Fruit fly (Drosophila melanogaster): ENCODE data around the gene fon.

The fon gene

dm6 chr2L:19416602-19417497 lies 30.8 kb upstream of the fon start, which contains the start of gene Lectin-galC1 (continued):
- TF ChIP-seq CG1832 (GFP tag; optimal IDR thresholded peaks at IDR 0.05) (no peak), seq (GFP tag; IDR thresholded peaks at IDR 0.05) (peak; percentile 88), CG15601 (tag; optimal IDR thresholded peaks at IDR 0.05) (peak; percentile 84), tap (tag; optimal IDR thresholded peaks at IDR 0.05) (peak; percentile 84), Dfd (GFP tag; optimal IDR thresholded peaks at IDR 0.05) (no peak), CG18476 (GFP tag; optimal IDR thresholded peaks at IDR 0.05) (peak; percentile 81), scrt (GFP tag; optimal IDR thresholded peaks at IDR 0.05) (peak; percentile 72), CG9797 (GFP tag; optimal IDR thresholded peaks at IDR 0.05) (no peak), CG12236 (GFP tag; optimal IDR thresholded peaks at IDR 0.05) (peak; percentile 86), grau (tag; optimal IDR thresholded peaks at IDR 0.05) (peak; percentile 85), aop (GFP tag; IDR thresholded peaks at IDR 0.05) (peak; percentile 63; the same call in 1 of the 2 replicates), CG3281 (GFP tag; optimal IDR thresholded peaks at IDR 0.05) (peak; percentile 71), CG8924 (tag; optimal IDR thresholded peaks at IDR 0.05) (peak; percentile 92), Mrtf (GFP tag; IDR thresholded peaks at IDR 0.05) (peak; percentile 84), CG33213 (GFP tag; optimal IDR thresholded peaks at IDR 0.05) (peak; percentile 78), bcd (GFP tag; optimal IDR thresholded peaks at IDR 0.05) (peak; percentile 81), CG10959 (GFP tag; IDR thresholded peaks at IDR 0.05) (peak; percentile 82), Trl (optimal IDR thresholded peaks at IDR 0.05) (no peak), Trl (GFP tag; optimal IDR thresholded peaks at IDR 0.05) (peak; percentile 90), pb (GFP tag; optimal IDR thresholded peaks at IDR 0.05) (peak; percentile 70), PHDP (tag; optimal IDR thresholded peaks at IDR 0.05) (peak; percentile 88), sqz (GFP tag; optimal IDR thresholded peaks at IDR 0.05) (peak; percentile 75), CG14860 (GFP tag; IDR thresholded peaks at IDR 0.05; ENCODE audit: partially characterized antibody) (no peak), CG15269 (tag; optimal IDR thresholded peaks at IDR 0.05) (peak; percentile 90), NFAT (GFP tag; IDR thresholded peaks at IDR 0.05) (peak; percentile 59), Hr51 (GFP tag; optimal IDR thresholded peaks at IDR 0.05) (peak; percentile 71 to 91), amos (GFP tag; IDR thresholded peaks at IDR 0.05; ENCODE audit: partially characterized antibody) (no peak), H2.0 (GFP tag; IDR thresholded peaks at IDR 0.05) (peak; percentile 87), CG7786 (GFP tag; optimal IDR thresholded peaks at IDR 0.05) (peak; percentile 74), Drgx (GFP tag; IDR thresholded peaks at IDR 0.05) (peak; percentile 86), CG2199 (GFP tag; IDR thresholded peaks at IDR 0.05) (peak; percentile 27; the same call in 1 of the 3 replicates), CG6791 (GFP tag; IDR thresholded peaks at IDR 0.05; ENCODE audit: partially characterized antibody) (no peak), ci (GFP tag; IDR thresholded peaks at IDR 0.05) (peak; percentile 95), CG14965 (GFP tag; optimal IDR thresholded peaks at IDR 0.05; ENCODE audit: borderline replicate concordance) (peak; percentile 77), Nf-YC (tag; optimal IDR thresholded peaks at IDR 0.05) (peak; percentile 64), tio (GFP tag; optimal IDR thresholded peaks at IDR 0.05) (peak; percentile 82), CG8359 (GFP tag; optimal IDR thresholded peaks at IDR 0.05; ENCODE audit: borderline replicate concordance) (peak; percentile 68), CG4404 (GFP tag; IDR thresholded peaks at IDR 0.05) (peak; percentile 77), CG2678 (tag; optimal IDR thresholded peaks at IDR 0.05) (peak; percentile 88), pan (optimal IDR thresholded peaks at IDR 0.05) (no peak), pan (GFP tag; optimal IDR thresholded peaks at IDR 0.05 in 1 of 2, IDR thresholded peaks at IDR 0.05 in 1 of 2) (peak in 1 of 2 experiments; percentile 88), CG34376 (GFP tag; optimal IDR thresholded peaks at IDR 0.05) (no peak), MESR4 (GFP tag; optimal IDR thresholded peaks at IDR 0.05) (peak; percentile 27), CG3407 (GFP tag; optimal IDR thresholded peaks at IDR 0.05) (peak; percentile 87), da (GFP tag; optimal IDR thresholded peaks at IDR 0.05) (peak; percentile 70), stwl (tag; optimal IDR thresholded peaks at IDR 0.05) (peak; percentile 35), CG31365 (tag; optimal IDR thresholded peaks at IDR 0.05) (peak; percentile 52), CG2120 (GFP tag; optimal IDR thresholded peaks at IDR 0.05) (peak; percentile 58), Dip3 (GFP tag; optimal IDR thresholded peaks at IDR 0.05) (peak; percentile 40)
